Fruit fly (Drosophila melanogaster): ENCODE results near the gene Girdin.
A peak's percentile ranks its signal among the peaks of the same experiment; 100 is the strongest.

dm6 chr3L:3197464-3197863 is 18.7 kb downstream of the Girdin start, which contains the start of gene CG14966:
- peak; percentile 2 for TF ChIP-seq cic (GFP tag; optimal IDR thresholded peaks at IDR 0.05)
- TF ChIP-seq kay (GFP tag; ENCODE audit: borderline replicate concordance): no peak
- no peak for TF ChIP-seq Crg-1 (GFP tag; optimal IDR thresholded peaks at IDR 0.05)
- peak; percentile 80 for TF ChIP-seq bab1 (GFP tag; optimal IDR thresholded peaks at IDR 0.05)
- peak; percentile 32 for TF ChIP-seq CG1620 (GFP tag; optimal IDR thresholded peaks at IDR 0.05)
- peak; percentile 23 for TF ChIP-seq toe (GFP tag; optimal IDR thresholded peaks at IDR 0.05)
- no peak for TF ChIP-seq pad (GFP tag; optimal IDR thresholded peaks at IDR 0.05)

All from whole organism, adult.